Worm (Caenorhabditis elegans): ENCODE measurements around the gene F42H10.6.

DNA sequence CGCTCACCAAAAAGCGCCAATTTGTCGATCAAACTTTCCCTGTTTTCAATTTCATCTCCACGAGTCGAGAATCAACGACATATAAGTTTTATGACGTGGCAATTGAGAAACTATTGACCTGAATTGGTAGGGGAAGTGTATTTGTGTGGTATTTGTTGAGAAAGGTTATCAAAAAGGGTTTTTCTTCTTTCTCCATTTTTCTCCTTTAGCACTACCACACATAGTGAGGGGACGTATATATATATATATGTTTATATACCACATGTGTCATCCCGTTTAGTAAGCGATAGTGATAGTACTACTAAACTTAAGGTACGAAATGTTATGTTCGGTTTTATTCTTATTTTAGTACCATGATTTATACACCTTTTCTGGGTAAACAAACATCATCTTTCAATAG is 22.6 kb downstream of the F42H10.6 start:
- TF ChIP-seq ama-1 (optimal IDR thresholded peaks at IDR 0.05) (no peak), ets-7 (tag; optimal IDR thresholded peaks at IDR 0.05) (no peak), hnd-1 (tag; optimal IDR thresholded peaks at IDR 0.05) (no peak), scrt-1 (GFP tag; IDR thresholded peaks at IDR 0.05) (no peak)
